Worm (Caenorhabditis elegans) whole organism, young adult: Measurements from ENCODE around the gene math-33.
A peak's percentile ranks its signal among the peaks of the same experiment; 100 is the strongest.

Experiments
- B0035.1 ChIP-seq: sonication (generic microtip); optimal IDR thresholded peaks from 2 replicates; lab custom pipeline; 2016; ENCODE audit warnings: missing genetic modification characterization, mild to moderate bottlenecking, missing compliant biosample characterization, missing genotype, missing genetic modification reagents
- F57C9.4 ChIP-seq: sonication (generic microtip); optimal IDR thresholded peaks from 2 replicates; lab custom pipeline; 2017; ENCODE audit warnings: mild to moderate bottlenecking, missing genetic modification characterization, missing compliant biosample characterization
- K12H6.12 ChIP-seq: fragments of 200-800 bp; sonication (Bioruptor generic); optimal IDR thresholded peaks from 2 replicates; lab custom pipeline; 2018; ENCODE audit warnings: mild to moderate bottlenecking, missing genetic modification characterization, missing compliant biosample characterization
- T07F8.4 ChIP-seq: sonication (generic microtip); optimal IDR thresholded peaks from 2 replicates; lab custom pipeline; 2016; ENCODE audit warnings: mild to moderate bottlenecking, missing genetic modification characterization, moderate library complexity, missing compliant biosample characterization
- Y53G8AR.9 ChIP-seq: fragments of 200-800 bp; sonication (Bioruptor generic); conservative IDR thresholded peaks from 2 replicates; pipeline ENCODE4 v1.3.6; 2022; ENCODE audit warnings: missing genetic modification reagents, missing genetic modification characterization, missing compliant biosample characterization
- ama-1 ChIP-seq, 3 experiments: fragments of 150-350 bp in 1 of 3; sonication (generic microtip) in 2 of 3; optimal IDR thresholded peaks; 2 replicates each; lab custom pipeline; 2014 to 2018; ENCODE audit warnings: missing biosample characterization in 2 of 3, missing genetic modification characterization in 2 of 3, missing genetic modification reagents in 2 of 3
- atf-7 ChIP-seq: sonication (generic microtip); optimal IDR thresholded peaks from 2 replicates; lab custom pipeline; 2017; ENCODE audit warnings: mild to moderate bottlenecking, missing genetic modification characterization, missing compliant biosample characterization
- bed-1 ChIP-seq: fragments of 200-800 bp; sonication (Bioruptor generic); IDR thresholded peaks from 2 replicates; pipeline ENCODE4 v1.3.6; 2022; ENCODE audit warnings: missing genetic modification reagents, missing genetic modification characterization, missing compliant biosample characterization
- cebp-1 ChIP-seq, 2 experiments: fragments of 200-800 bp in 1 of 2; sonication (Bioruptor generic) in 1 of 2; sonication (generic microtip) in 1 of 2; IDR thresholded peaks in 1 of 2; optimal IDR thresholded peaks in 1 of 2; 2 replicates each; pipeline versions ENCODE4 v1.3.6 to Lab custom; 2017 to 2022; ENCODE audit warnings: missing compliant biosample characterization in 2 of 2, missing genetic modification characterization in 2 of 2, mild to moderate bottlenecking in 1 of 2, missing genetic modification reagents in 1 of 2, moderate library complexity in 1 of 2
- ceh-100 ChIP-seq: fragments of 200-800 bp; sonication (Bioruptor generic); IDR thresholded peaks from 2 replicates; pipeline ENCODE4 v1.3.6; 2022; ENCODE audit warnings: missing genetic modification reagents, missing genetic modification characterization, missing compliant biosample characterization
- ceh-27 ChIP-seq: fragments of 200-800 bp; sonication (Bioruptor generic); optimal IDR thresholded peaks from 2 replicates; lab custom pipeline; 2018; ENCODE audit warnings: mild to moderate bottlenecking, missing genetic modification characterization, moderate library complexity, missing compliant biosample characterization
- ceh-40 ChIP-seq: fragments of 200-800 bp; sonication (Bioruptor generic); IDR thresholded peaks from 2 replicates; pipeline ENCODE4 v1.3.6; 2022; ENCODE audit warnings: missing genetic modification characterization, missing compliant biosample characterization
- chd-7 ChIP-seq: sonication (generic microtip); optimal IDR thresholded peaks from 2 replicates; lab custom pipeline; 2016; ENCODE audit warnings: mild to moderate bottlenecking, missing genetic modification characterization, moderate library complexity, missing compliant biosample characterization
- die-1 ChIP-seq: sonication (generic microtip); optimal IDR thresholded peaks from 2 replicates; lab custom pipeline; 2016; ENCODE audit warnings: missing genotype, mild to moderate bottlenecking, missing genetic modification characterization, missing compliant biosample characterization
- dox-1 ChIP-seq: fragments of 200-800 bp; sonication (Bioruptor generic); IDR thresholded peaks from 2 replicates; pipeline ENCODE4 v1.3.6; 2022; ENCODE audit warnings: missing genetic modification reagents, missing genetic modification characterization, missing compliant biosample characterization
- ekl-4 ChIP-seq: fragments of 200-800 bp; sonication (Bioruptor generic); IDR thresholded peaks from 2 replicates; pipeline ENCODE4 v1.3.6; 2022; ENCODE audit warnings: missing genetic modification reagents, missing genetic modification characterization, missing compliant biosample characterization
- ets-4 ChIP-seq: fragments of 200-800 bp; sonication (Bioruptor generic); optimal IDR thresholded peaks from 2 replicates; lab custom pipeline; 2018; ENCODE audit warnings: mild to moderate bottlenecking, missing genetic modification characterization, missing compliant biosample characterization
- gei-17 ChIP-seq: fragments of 200-800 bp; sonication (Bioruptor generic); optimal IDR thresholded peaks from 2 replicates; lab custom pipeline; 2018; ENCODE audit warnings: mild to moderate bottlenecking, missing genetic modification characterization, missing compliant biosample characterization
- lag-1 ChIP-seq: fragments of 200-800 bp; sonication (Bioruptor generic); IDR thresholded peaks from 2 replicates; pipeline ENCODE4 v1.3.6; 2022; ENCODE audit warnings: missing genetic modification reagents, missing genetic modification characterization, missing compliant biosample characterization
- lin-35 ChIP-seq, 3 experiments: fragments of 150-350 bp in 2 of 3; sonication (generic microtip) in 1 of 3; optimal IDR thresholded peaks; 2 replicates each; lab custom pipeline; 2014 to 2018; ENCODE audit warnings: missing biosample characterization in 3 of 3, missing genetic modification characterization in 3 of 3, missing genetic modification reagents in 3 of 3
- lir-1 ChIP-seq: fragments of 200-800 bp; sonication (Bioruptor generic); conservative IDR thresholded peaks from 2 replicates; pipeline ENCODE4 v1.3.6; 2022; ENCODE audit warnings: missing genetic modification reagents, missing genetic modification characterization, missing compliant biosample characterization
- madf-10 ChIP-seq: sonication (generic microtip); optimal IDR thresholded peaks from 2 replicates; lab custom pipeline; 2016; ENCODE audit warnings: mild to moderate bottlenecking, missing genetic modification characterization, missing compliant biosample characterization
- madf-8 ChIP-seq: fragments of 200-800 bp; sonication (Bioruptor generic); conservative IDR thresholded peaks from 2 replicates; pipeline ENCODE4 v1.3.6; 2022; ENCODE audit warnings: missing genetic modification reagents, missing genetic modification characterization, missing compliant biosample characterization
- mcd-1 ChIP-seq: fragments of 200-800 bp; sonication (Bioruptor generic); IDR thresholded peaks from 2 replicates; pipeline ENCODE4 v1.3.6; 2022; ENCODE audit warnings: missing genetic modification reagents, missing genetic modification characterization, missing compliant biosample characterization
- mes-4 ChIP-seq: sonication (generic microtip); optimal IDR thresholded peaks from 2 replicates; lab custom pipeline; 2016; ENCODE audit warnings: missing genotype, missing genetic modification characterization, missing compliant biosample characterization
- nfya-1 ChIP-seq: sonication (generic microtip); optimal IDR thresholded peaks from 2 replicates; lab custom pipeline; 2017; ENCODE audit warnings: antibody characterized with exemption, missing compliant biosample characterization, missing genetic modification characterization, borderline replicate concordance; ENCODE audit not compliant: insufficient read depth
- nfyb-1 ChIP-seq: fragments of 200-800 bp; sonication (Bioruptor generic); IDR thresholded peaks from 2 replicates; pipeline ENCODE4 v1.3.6; 2022; ENCODE audit warnings: missing genetic modification reagents, missing genetic modification characterization, missing compliant biosample characterization
- nhr-179 ChIP-seq: sonication (generic microtip); optimal IDR thresholded peaks from 2 replicates; lab custom pipeline; 2016; ENCODE audit warnings: mild to moderate bottlenecking, missing genetic modification characterization, missing compliant biosample characterization
- nhr-27 ChIP-seq: fragments of 200-800 bp; sonication (Bioruptor generic); optimal IDR thresholded peaks from 2 replicates; lab custom pipeline; 2018; ENCODE audit warnings: mild to moderate bottlenecking, missing genetic modification characterization, moderate library complexity, missing compliant biosample characterization
- rcor-1 ChIP-seq: fragments of 200-800 bp; sonication (Bioruptor generic); IDR thresholded peaks from 2 replicates; pipeline ENCODE4 v1.3.6; 2022; ENCODE audit warnings: missing genetic modification reagents, missing genetic modification characterization, missing compliant biosample characterization
- rpc-1 ChIP-seq, 2 experiments: fragments of 150-350 bp in 1 of 2; sonication (generic microtip) in 1 of 2; optimal IDR thresholded peaks; 2 replicates each; lab custom pipeline; 2014 to 2018; ENCODE audit warnings: missing biosample characterization in 1 of 2, missing genetic modification characterization in 1 of 2, missing genetic modification reagents in 1 of 2, missing genotype in 1 of 2
- sdz-38 ChIP-seq: sonication (generic microtip); optimal IDR thresholded peaks from 2 replicates; lab custom pipeline; 2016; ENCODE audit warnings: missing genotype, missing genetic modification characterization, missing compliant biosample characterization
- sea-2 ChIP-seq: fragments of 200-800 bp; sonication (Bioruptor generic); IDR thresholded peaks from 2 replicates; pipeline ENCODE4 v1.3.6; 2022; ENCODE audit warnings: missing genetic modification characterization, missing compliant biosample characterization
- snpc-1.3 ChIP-seq: sonication (generic microtip); optimal IDR thresholded peaks from 2 replicates; lab custom pipeline; 2017; ENCODE audit warnings: missing genetic modification characterization, mild to moderate bottlenecking, missing compliant biosample characterization, antibody characterized with exemption, moderate library complexity, missing genotype, missing genetic modification reagents; ENCODE audit not compliant: insufficient read depth
- snpc-3.4 ChIP-seq: sonication (generic microtip); optimal IDR thresholded peaks from 2 replicates; lab custom pipeline; 2017; ENCODE audit warnings: missing genetic modification characterization, mild to moderate bottlenecking, missing compliant biosample characterization, antibody characterized with exemption, moderate library complexity, missing genotype, missing genetic modification reagents
- somi-1 ChIP-seq: fragments of 200-800 bp; sonication (Bioruptor generic); optimal IDR thresholded peaks from 2 replicates; lab custom pipeline; 2018; ENCODE audit warnings: mild to moderate bottlenecking, missing genetic modification characterization, missing compliant biosample characterization
- sptf-2 ChIP-seq: fragments of 200-800 bp; sonication (Bioruptor generic); optimal IDR thresholded peaks from 2 replicates; lab custom pipeline; 2018; ENCODE audit warnings: mild to moderate bottlenecking, missing genetic modification characterization, missing compliant biosample characterization
- tbp1 ChIP-seq: fragments of 200-800 bp; sonication (Bioruptor generic); optimal IDR thresholded peaks from 2 replicates; lab custom pipeline; 2018; ENCODE audit warnings: mild to moderate bottlenecking, missing genetic modification characterization, missing compliant biosample characterization
- tbx-9 ChIP-seq: sonication (generic microtip); optimal IDR thresholded peaks from 2 replicates; lab custom pipeline; 2016; ENCODE audit warnings: borderline replicate concordance, missing genetic modification characterization, inconsistent platforms, missing compliant biosample characterization
- tlf-1 ChIP-seq: fragments of 200-800 bp; sonication (Bioruptor generic); optimal IDR thresholded peaks from 2 replicates; lab custom pipeline; 2018; ENCODE audit warnings: mild to moderate bottlenecking, missing genetic modification characterization, missing compliant biosample characterization
- unc-130 ChIP-seq: sonication (generic microtip); optimal IDR thresholded peaks from 2 replicates; lab custom pipeline; 2016; ENCODE audit warnings: missing genetic modification reagents, missing genetic modification characterization, missing compliant biosample characterization
- xnd-1 ChIP-seq: sonication (generic microtip); optimal IDR thresholded peaks from 2 replicates; lab custom pipeline; 2016; ENCODE audit warnings: missing genotype, missing genetic modification reagents, missing genetic modification characterization, missing compliant biosample characterization
- zim-3 ChIP-seq: sonication (generic microtip); optimal IDR thresholded peaks from 2 replicates; lab custom pipeline; 2017; ENCODE audit warnings: mild to moderate bottlenecking, missing genetic modification characterization, moderate library complexity, missing compliant biosample characterization
- ztf-18 ChIP-seq: sonication (generic microtip); optimal IDR thresholded peaks from 2 replicates; lab custom pipeline; 2016; ENCODE audit warnings: missing genotype, mild to moderate bottlenecking, missing genetic modification characterization, missing compliant biosample characterization
- ztf-25 ChIP-seq: fragments of 200-800 bp; sonication (Bioruptor generic); IDR thresholded peaks from 2 replicates; pipeline ENCODE4 v1.3.6; 2022; ENCODE audit warnings: missing genetic modification reagents, missing genetic modification characterization, missing compliant biosample characterization
- ztf-26 ChIP-seq: sonication (generic microtip); optimal IDR thresholded peaks from 2 replicates; lab custom pipeline; 2017; ENCODE audit warnings: missing genetic modification characterization, missing compliant biosample characterization
- ztf-3 ChIP-seq: fragments of 200-800 bp; sonication (Bioruptor generic); optimal IDR thresholded peaks from 2 replicates; lab custom pipeline; 2018; ENCODE audit warnings: mild to moderate bottlenecking, missing genetic modification characterization, missing compliant biosample characterization

Gene math-33

ce11 chrV:11076403-11076802 lies 37.3 kb upstream of the math-33 start (continued):
- TF ChIP-seq snpc-3.4 (tag; lab: Kevin White, UChicago) (peak; percentile 81), ets-4 (GFP tag; lab: Kevin White, UChicago) (no peak), mcd-1 (peak; percentile 55), lag-1 (GFP tag; lab: Robert Waterston, UW) (no peak), nfyb-1 (GFP tag; lab: Robert Waterston, UW) (peak; percentile 84), tlf-1 (GFP tag; lab: Kevin White, UChicago) (peak; percentile 78), ztf-25 (GFP tag; lab: Robert Waterston, UW) (no peak), ama-1 (optimal IDR thresholded peaks at IDR 0.05; lab: Kevin White, UChicago) (peak; percentile 73), ama-1 (GFP tag; optimal IDR thresholded peaks at IDR 0.05; lab: Kevin White, UChicago) (no peak), nhr-27 (tag; lab: Kevin White, UChicago) (no peak), sdz-38 (no peak), xnd-1 (tag; lab: Kevin White, UChicago) (peak; percentile 9), cebp-1 (GFP tag; IDR thresholded peaks at IDR 0.05; lab: Robert Waterston, UW) (no peak), cebp-1 (tag; optimal IDR thresholded peaks at IDR 0.05; lab: Kevin White, UChicago) (peak; percentile 40), ztf-18 (no peak), tbx-9 (tag; lab: Kevin White, UChicago) (no peak), atf-7 (tag; lab: Kevin White, UChicago) (peak; percentile 70), madf-10 (tag; lab: Kevin White, UChicago) (peak; percentile 31), zim-3 (tag; lab: Kevin White, UChicago) (peak; percentile 47), unc-130 (GFP tag; lab: Kevin White, UChicago) (peak; percentile 64), K12H6.12 (tag; lab: Kevin White, UChicago) (no peak), rpc-1 (optimal IDR thresholded peaks at IDR 0.05; lab: Kevin White, UChicago) (no peak), rpc-1 (tag; optimal IDR thresholded peaks at IDR 0.05; lab: Kevin White, UChicago) (no peak), lir-1 (GFP tag; lab: Robert Waterston, UW) (no peak), ceh-27 (GFP tag; lab: Kevin White, UChicago) (peak; percentile 68), chd-7 (tag; lab: Kevin White, UChicago) (peak; percentile 66), F57C9.4 (no peak), nfya-1 (tag; lab: Kevin White, UChicago) (no peak), ceh-40 (0 out of 2 replicates have a peak, but pooled peaks have one; percentile 32), ekl-4 (GFP tag; lab: Robert Waterston, UW) (peak; percentile 95), ztf-26 (no peak), lin-35 (GFP tag; optimal IDR thresholded peaks at IDR 0.05; lab: Kevin White, UChicago) (peak in 1 of 3 experiments; percentile 81), ceh-100 (GFP tag; lab: Robert Waterston, UW) (peak; percentile 71), Y53G8AR.9 (GFP tag; lab: Robert Waterston, UW) (peak; percentile 95), dox-1 (GFP tag; lab: Robert Waterston, UW) (peak; percentile 65), sea-2 (GFP tag; lab: Robert Waterston, UW) (no peak), bed-1 (GFP tag; lab: Robert Waterston, UW) (0 out of 2 replicates have a peak, but pooled peaks have one; percentile 74), die-1 (tag; lab: Kevin White, UChicago) (peak; percentile 67), mes-4 (tag; lab: Kevin White, UChicago) (no peak), rcor-1 (GFP tag; lab: Robert Waterston, UW) (peak; percentile 75; the same call in 1 of the 2 replicates), somi-1 (peak; percentile 12), tbp1 (GFP tag; lab: Kevin White, UChicago) (peak; percentile 66), B0035.1 (peak; percentile 24), snpc-1.3 (tag; lab: Kevin White, UChicago) (peak; percentile 38), sptf-2 (GFP tag; lab: Kevin White, UChicago) (no peak), gei-17 (no peak), madf-8 (GFP tag; lab: Robert Waterston, UW) (peak; percentile 9; the same call in 1 of the 2 replicates), ztf-3 (GFP tag; lab: Kevin White, UChicago) (no peak), T07F8.4 (tag; lab: Kevin White, UChicago) (peak; percentile 81), nhr-179 (tag; lab: Kevin White, UChicago) (peak; percentile 2)
